Fruit fly (Drosophila melanogaster): Measurements from ENCODE around the gene Cpr62Bc.

dm6 chr3L:1881919-1882318 lies 40.0 kb upstream of the Cpr62Bc start:
- TF ChIP-seq Eip75B (GFP tag; optimal IDR thresholded peaks at IDR 0.05) (no peak), fd59A (GFP tag; optimal IDR thresholded peaks at IDR 0.05) (no peak)

Measured in whole organism, prepupa.